Fruit fly (Drosophila melanogaster) whole organism, embryonic: ENCODE data around the gene Rab23.

Source experiments
- Awh ChIP-seq: fragments of 200-800 bp; sonication (Bioruptor generic); IDR thresholded peaks from 2 replicates; pipeline ENCODE4, ENCODE4 v1.3.6; 2022; ENCODE audit warnings: missing biosample characterization, missing genetic modification characterization
- Blimp-1 ChIP-seq: fragments of 200-800 bp; sonication (Bioruptor generic); optimal IDR thresholded peaks from 3 replicates; lab custom pipeline; 2018; ENCODE audit warnings: missing biosample characterization, missing genetic modification characterization, mild to moderate bottlenecking, moderate library complexity, missing genetic modification reagents
- C15 ChIP-seq: fragments of 200-800 bp; sonication (Bioruptor generic); IDR thresholded peaks from 3 replicates; pipeline ENCODE4 v1.3.6; 2022; ENCODE audit warnings: missing biosample characterization, missing genetic modification characterization
- CG13123 ChIP-seq: fragments of 200-800 bp; sonication (Bioruptor generic); optimal IDR thresholded peaks from 2 replicates; lab custom pipeline; 2016; ENCODE audit warnings: missing biosample characterization, missing genetic modification characterization
- CG13624 ChIP-seq: fragments of 200-800 bp; sonication (Bioruptor generic); optimal IDR thresholded peaks from 2 replicates; lab custom pipeline; 2016; ENCODE audit warnings: missing biosample characterization, missing genetic modification characterization
- CG14050 ChIP-seq: fragments of 200-800 bp; sonication (Bioruptor generic); IDR thresholded peaks from 3 replicates; pipeline ENCODE4 v1.3.6; 2022; ENCODE audit warnings: missing biosample characterization, missing genetic modification characterization
- CG14441 ChIP-seq: fragments of 200-800 bp; sonication (Bioruptor generic); IDR thresholded peaks from 2 replicates; pipeline ENCODE4 v1.3.6; 2022; ENCODE audit warnings: missing biosample characterization, missing genetic modification characterization
- CG15514 ChIP-seq: fragments of 200-800 bp; sonication (Bioruptor generic); optimal IDR thresholded peaks from 3 replicates; lab custom pipeline; 2017; ENCODE audit warnings: missing biosample characterization, missing genetic modification characterization, mild to moderate bottlenecking, moderate library complexity, missing genetic modification reagents
- CG1603 ChIP-seq: fragments of 200-800 bp; sonication (Bioruptor generic); optimal IDR thresholded peaks from 2 replicates; lab custom pipeline; 2019; ENCODE audit warnings: missing biosample characterization, mild to moderate bottlenecking, missing genetic modification characterization, moderate library complexity
- CG16779 ChIP-seq: fragments of 200-800 bp; sonication (Bioruptor generic); IDR thresholded peaks from 2 replicates; pipeline ENCODE4 v1.3.6; 2022; ENCODE audit warnings: missing biosample characterization, missing genetic modification characterization
- CG17359 ChIP-seq: fragments of 200-800 bp; sonication (Bioruptor generic); optimal IDR thresholded peaks from 3 replicates; lab custom pipeline; 2018; ENCODE audit warnings: missing biosample characterization, mild to moderate bottlenecking, missing genetic modification characterization, moderate library complexity
- CG2120 ChIP-seq: fragments of 200-800 bp; sonication (Bioruptor generic); optimal IDR thresholded peaks from 3 replicates; lab custom pipeline; 2016; ENCODE audit warnings: missing biosample characterization, missing genetic modification characterization
- CG2129 ChIP-seq: fragments of 200-800 bp; sonication (Bioruptor generic); IDR thresholded peaks from 2 replicates; pipeline ENCODE4 v1.3.6; 2022; ENCODE audit warnings: missing biosample characterization, missing genetic modification characterization; ENCODE audit not compliant: partially characterized antibody
- CG31441 ChIP-seq: fragments of 200-800 bp; sonication (Bioruptor generic); IDR thresholded peaks from 2 replicates; pipeline ENCODE4 v1.3.6; 2022; ENCODE audit warnings: missing biosample characterization, missing genetic modification characterization
- CG3281 ChIP-seq: fragments of 200-800 bp; sonication (Bioruptor generic); optimal IDR thresholded peaks from 3 replicates; lab custom pipeline; 2017; ENCODE audit warnings: missing biosample characterization, mild to moderate bottlenecking, missing genetic modification characterization
- CG4730 ChIP-seq: fragments of 200-800 bp; sonication (Bioruptor generic); IDR thresholded peaks from 2 replicates; pipeline ENCODE4 v1.3.6; 2022; ENCODE audit warnings: missing biosample characterization, missing genetic modification characterization
- CG6654 ChIP-seq: fragments of 200-800 bp; sonication (Bioruptor generic); optimal IDR thresholded peaks from 2 replicates; lab custom pipeline; 2017; ENCODE audit warnings: missing biosample characterization, mild to moderate bottlenecking, missing genetic modification characterization
- CG6765 ChIP-seq: fragments of 200-800 bp; sonication (Bioruptor generic); optimal IDR thresholded peaks from 3 replicates; lab custom pipeline; 2017; ENCODE audit warnings: missing biosample characterization, mild to moderate bottlenecking, missing genetic modification characterization
- CG7556 ChIP-seq: fragments of 200-800 bp; sonication (Bioruptor generic); optimal IDR thresholded peaks from 2 replicates; lab custom pipeline; 2017; ENCODE audit warnings: missing biosample characterization, mild to moderate bottlenecking, missing genetic modification characterization
- CG8281 ChIP-seq: fragments of 200-800 bp; sonication (Bioruptor generic); optimal IDR thresholded peaks from 2 replicates; lab custom pipeline; 2018; ENCODE audit warnings: missing biosample characterization, mild to moderate bottlenecking, missing genetic modification characterization, moderate library complexity
- CG8290 ChIP-seq, 3 experiments: fragments of 200-800 bp; sonication (Bioruptor generic); optimal IDR thresholded peaks; 2 replicates each; lab custom pipeline; 2016 to 2019; ENCODE audit warnings: missing biosample characterization in 3 of 3, missing genetic modification characterization in 3 of 3, mild to moderate bottlenecking in 2 of 3, moderate library complexity in 1 of 3
- CG8359 ChIP-seq: fragments of 200-800 bp; sonication (Bioruptor generic); optimal IDR thresholded peaks from 2 replicates; lab custom pipeline; 2017; ENCODE audit warnings: missing biosample characterization, mild to moderate bottlenecking, missing genetic modification characterization, borderline replicate concordance
- CG8944 ChIP-seq: fragments of 200-800 bp; sonication (Bioruptor generic); optimal IDR thresholded peaks from 3 replicates; lab custom pipeline; 2016; ENCODE audit warnings: missing biosample characterization, missing genetic modification characterization
- CG9797 ChIP-seq: fragments of 200-800 bp; sonication (Bioruptor generic); optimal IDR thresholded peaks from 3 replicates; lab custom pipeline; 2018; ENCODE audit warnings: missing biosample characterization, mild to moderate bottlenecking, missing genetic modification characterization
- Dad ChIP-seq: fragments of 200-800 bp; sonication (Bioruptor generic); optimal IDR thresholded peaks from 3 replicates; lab custom pipeline; 2016; ENCODE audit warnings: missing biosample characterization, missing genetic modification characterization
- Dfd ChIP-seq, 2 experiments: fragments of >200 bp; optimal IDR thresholded peaks; 2 replicates each; lab custom pipeline; 2017; ENCODE audit warnings: missing biosample characterization in 2 of 2, missing genetic modification characterization in 2 of 2
- Dip2 ChIP-seq: fragments of 200-800 bp; sonication (Bioruptor generic); IDR thresholded peaks from 2 replicates; pipeline ENCODE4 v1.3.6; 2022; ENCODE audit warnings: missing biosample characterization, missing genetic modification characterization
- HLH3B ChIP-seq: fragments of 200-800 bp; sonication (Bioruptor generic); IDR thresholded peaks from 2 replicates; pipeline ENCODE4 v1.3.6; 2022; ENCODE audit warnings: missing biosample characterization, missing genetic modification characterization
- HLH54F ChIP-seq: fragments of 200-800 bp; sonication (Bioruptor generic); optimal IDR thresholded peaks from 3 replicates; lab custom pipeline; 2016; ENCODE audit warnings: missing biosample characterization, missing genetic modification characterization
- Hey ChIP-seq: fragments of 200-800 bp; sonication (Bioruptor generic); optimal IDR thresholded peaks from 3 replicates; lab custom pipeline; 2018; ENCODE audit warnings: missing biosample characterization, mild to moderate bottlenecking, missing genetic modification characterization
- Kr ChIP-seq: fragments of 200-800 bp; sonication (Bioruptor generic); optimal IDR thresholded peaks from 2 replicates; lab custom pipeline; 2017; ENCODE audit warnings: missing biosample characterization, mild to moderate bottlenecking, missing genetic modification characterization
- Lhr ChIP-seq: fragments of 200-800 bp; sonication (Bioruptor generic); optimal IDR thresholded peaks from 3 replicates; lab custom pipeline; 2017; ENCODE audit warnings: mild to moderate bottlenecking, missing biosample characterization, missing genetic modification reagents, missing genetic modification characterization
- NFAT ChIP-seq: fragments of 200-800 bp; sonication (Bioruptor generic); IDR thresholded peaks from 2 replicates; pipeline ENCODE4 v1.3.6; 2022; ENCODE audit warnings: missing biosample characterization, missing genetic modification characterization
- Nf-YC ChIP-seq: fragments of 200-800 bp; optimal IDR thresholded peaks from 3 replicates; lab custom pipeline; 2019; ENCODE audit warnings: missing biosample characterization, mild to moderate bottlenecking, missing genetic modification characterization, moderate library complexity
- Taf1 ChIP-seq: fragments of 200-800 bp; sonication (Bioruptor generic); IDR thresholded peaks from 2 replicates; pipeline ENCODE4 v1.3.6; 2022; ENCODE audit warnings: missing biosample characterization, missing genetic modification characterization
- YL-1 ChIP-seq: fragments of 200-800 bp; sonication (Bioruptor generic); optimal IDR thresholded peaks from 3 replicates; lab custom pipeline; 2017; ENCODE audit warnings: missing biosample characterization, mild to moderate bottlenecking, missing genetic modification characterization
- bab2 ChIP-seq: fragments of 200-800 bp; sonication (Bioruptor generic); optimal IDR thresholded peaks from 2 replicates; lab custom pipeline; 2016; ENCODE audit warnings: missing biosample characterization, missing genetic modification characterization
- bsh ChIP-seq, 2 experiments: fragments of 200-800 bp; sonication (Bioruptor generic); optimal IDR thresholded peaks; 2 replicates each; lab custom pipeline; 2017 to 2018; ENCODE audit warnings: mild to moderate bottlenecking in 2 of 2, missing biosample characterization in 2 of 2, missing genetic modification characterization in 2 of 2, moderate library complexity in 1 of 2
- crp ChIP-seq, 2 experiments: fragments of 200-800 bp; sonication (Bioruptor generic); optimal IDR thresholded peaks; 2 replicates in 1 of 2; 3 replicates in 1 of 2; lab custom pipeline; 2017; ENCODE audit warnings: missing biosample characterization in 2 of 2, missing genetic modification characterization in 2 of 2, mild to moderate bottlenecking in 1 of 2, moderate library complexity in 1 of 2
- dm ChIP-seq: fragments of 200-800 bp; sonication (Bioruptor generic); optimal IDR thresholded peaks from 3 replicates; lab custom pipeline; 2016; ENCODE audit warnings: missing biosample characterization, missing genetic modification characterization
- dpn ChIP-seq, 2 experiments: fragments of 200-800 bp; sonication (Bioruptor generic); optimal IDR thresholded peaks; 3 replicates each; lab custom pipeline; 2016; ENCODE audit warnings: missing biosample characterization in 2 of 2, missing genetic modification characterization in 2 of 2
- ham ChIP-seq: fragments of 200-800 bp; sonication (Bioruptor generic); IDR thresholded peaks from 2 replicates; pipeline ENCODE4 v1.3.6; 2022; ENCODE audit warnings: missing biosample characterization, missing genetic modification characterization
- jing ChIP-seq: fragments of 200-800 bp; sonication (Bioruptor generic); optimal IDR thresholded peaks from 2 replicates; lab custom pipeline; 2018; ENCODE audit warnings: missing biosample characterization, mild to moderate bottlenecking, missing genetic modification characterization
- kah ChIP-seq: fragments of 200-800 bp; sonication (Bioruptor generic); optimal IDR thresholded peaks from 2 replicates; lab custom pipeline; 2018; ENCODE audit warnings: missing biosample characterization, mild to moderate bottlenecking, missing genetic modification characterization
- repo ChIP-seq: fragments of 200-800 bp; sonication (Bioruptor generic); optimal IDR thresholded peaks from 2 replicates; lab custom pipeline; 2016; ENCODE audit warnings: missing biosample characterization, missing genetic modification characterization
- sima ChIP-seq: fragments of 200-800 bp; sonication (Bioruptor generic); optimal IDR thresholded peaks from 2 replicates; lab custom pipeline; 2016; ENCODE audit warnings: missing biosample characterization, missing genetic modification characterization
- slp2 ChIP-seq: fragments of 200-800 bp; sonication (Bioruptor generic); optimal IDR thresholded peaks from 2 replicates; lab custom pipeline; 2016; ENCODE audit warnings: missing biosample characterization, missing genetic modification characterization
- tio ChIP-seq: fragments of 200-800 bp; sonication (Bioruptor generic); optimal IDR thresholded peaks from 2 replicates; lab custom pipeline; 2017; ENCODE audit warnings: missing biosample characterization, missing genetic modification characterization, inconsistent platforms

The Rab23 gene

dm6 chr3R:5648569-5649476, 36.4 kb downstream of the Rab23 start, which contains the start of the genes MTA1-like and Sec23 (continued):
- no peak for TF ChIP-seq CG4730 (GFP tag; lab: Robert Waterston, UW)
- TF ChIP-seq bab2 (GFP tag; lab: Kevin White, UChicago), result peak; percentile 41
- TF ChIP-seq Kr (GFP tag; lab: Kevin White, UChicago), result peak; percentile 21
- TF ChIP-seq CG31441 (GFP tag; lab: Robert Waterston, UW), result peak; percentile 74
- TF ChIP-seq Blimp-1 (GFP tag; lab: Kevin White, UChicago), result no peak
- TF ChIP-seq Awh (GFP tag; lab: Robert Waterston, UW), result no peak
- TF ChIP-seq Dad (GFP tag; lab: Kevin White, UChicago), result no peak
- no peak for TF ChIP-seq CG8359
- no peak for TF ChIP-seq Dfd (GFP tag; optimal IDR thresholded peaks at IDR 0.05; lab: Kevin White, UChicago)
- peak; percentile 35 for TF ChIP-seq CG9797 (GFP tag; lab: Kevin White, UChicago)
- TF ChIP-seq CG16779 (GFP tag; lab: Robert Waterston, UW), result no peak
- TF ChIP-seq dm (GFP tag; lab: Kevin White, UChicago), result peak; percentile 36
- peak; percentile 86 for TF ChIP-seq CG2129 (GFP tag; lab: Robert Waterston, UW)
- peak; percentile 21 for TF ChIP-seq CG7556 (GFP tag; lab: Kevin White, UChicago)
- no peak for TF ChIP-seq CG14050 (GFP tag; lab: Robert Waterston, UW)
- TF ChIP-seq CG8281 (tag; lab: Kevin White, UChicago), result no peak
- no peak for TF ChIP-seq CG6654 (GFP tag; lab: Kevin White, UChicago)
- TF ChIP-seq ham (GFP tag; lab: Robert Waterston, UW), result no peak
- TF ChIP-seq HLH3B (GFP tag; lab: Robert Waterston, UW), result peak; percentile 35; the same call in 1 of the 2 replicates
- no peak for TF ChIP-seq bsh (GFP tag; optimal IDR thresholded peaks at IDR 0.05; lab: Kevin White, UChicago)
- no peak for TF ChIP-seq slp2 (GFP tag; lab: Kevin White, UChicago)
- TF ChIP-seq crp (GFP tag; optimal IDR thresholded peaks at IDR 0.05; lab: Kevin White, UChicago), result peak in 1 of 2 experiments; percentile 81
- no peak for TF ChIP-seq jing (GFP tag; lab: Kevin White, UChicago)
- no peak for TF ChIP-seq Dip2 (GFP tag; lab: Robert Waterston, UW)
- TF ChIP-seq CG17359 (tag; lab: Kevin White, UChicago), result peak; percentile 16
- no peak for TF ChIP-seq Hey (tag; lab: Kevin White, UChicago)
- TF ChIP-seq repo, result no peak
- TF ChIP-seq CG14441, result peak; percentile 25; the same call in 1 of the 2 replicates
- peak; percentile 36 for TF ChIP-seq CG15514 (GFP tag; lab: Kevin White, UChicago)
- TF ChIP-seq Taf1 (GFP tag; lab: Robert Waterston, UW), result no peak
- TF ChIP-seq C15 (GFP tag; lab: Robert Waterston, UW), result no peak
- peak; percentile 49 for TF ChIP-seq CG1603 (tag; lab: Kevin White, UChicago)
- no peak for TF ChIP-seq CG8944 (GFP tag; lab: Kevin White, UChicago)
- no peak for TF ChIP-seq tio
- TF ChIP-seq CG6765, result no peak
- no peak for TF ChIP-seq NFAT (GFP tag; lab: Robert Waterston, UW)
- TF ChIP-seq CG3281 (GFP tag; lab: Kevin White, UChicago), result peak; percentile 4
- peak; percentile 80 for TF ChIP-seq YL-1 (GFP tag; lab: Kevin White, UChicago)
- TF ChIP-seq sima (GFP tag; lab: Kevin White, UChicago), result no peak
- peak; percentile 8 for TF ChIP-seq CG13624
- TF ChIP-seq dpn (GFP tag; optimal IDR thresholded peaks at IDR 0.05; lab: Kevin White, UChicago), result peak; percentile 42 to 58
- TF ChIP-seq CG13123 (GFP tag; lab: Kevin White, UChicago), result peak; percentile 12
- TF ChIP-seq HLH54F, result peak; percentile 38
- peak; percentile 51 for TF ChIP-seq CG2120
- TF ChIP-seq kah, result no peak
- peak; percentile 45 for TF ChIP-seq CG8290 (GFP tag; optimal IDR thresholded peaks at IDR 0.05; lab: Kevin White, UChicago)
- TF ChIP-seq CG8290 (tag; optimal IDR thresholded peaks at IDR 0.05; lab: Kevin White, UChicago), result peak; percentile 29 to 49
- peak; percentile 4 for TF ChIP-seq Lhr
- TF ChIP-seq Nf-YC, result peak; percentile 69
